Worm (Caenorhabditis elegans): ENCODE data around the gene dpy-4.
A peak's percentile ranks its signal among the peaks of the same experiment; 100 is the strongest.
"Not testable (repeated sequence)": the region's sequence is repeated elsewhere in the genome, so short reads cannot be mapped to it uniquely, and the experiment has no call there.

The dpy-4 gene

ce11 chrIV:15006494-15006893 lies 19.9 kb upstream of the dpy-4 start, which contains the start of gene Y41E3.6:
Gene Y41E3.6, plus strand, starts transcription at chrIV:15006794.
- not testable (repeated sequence) for TF ChIP-seq him-1, W03F9.2, dao-5 (tag; optimal IDR thresholded peaks at IDR 0.05)

ce11 chrIV:14985859-14986258 lies 725 bp downstream of the dpy-4 start:
- TF ChIP-seq dao-5 (tag; optimal IDR thresholded peaks at IDR 0.05) (no peak), him-1 (tag; optimal IDR thresholded peaks at IDR 0.05) (no peak), W03F9.2 (tag; optimal IDR thresholded peaks at IDR 0.05) (no peak)

ce11 chrIV:14985019-14985418 lies 1.6 kb downstream of the dpy-4 start:
- TF ChIP-seq him-1 (tag; optimal IDR thresholded peaks at IDR 0.05): no peak
- no peak for TF ChIP-seq W03F9.2 (tag; optimal IDR thresholded peaks at IDR 0.05)
- TF ChIP-seq dao-5 (tag; optimal IDR thresholded peaks at IDR 0.05): no peak

ce11 chrIV:14981311-14981710 lies 5.3 kb downstream of the dpy-4 start, which contains the start of gene atln-2:
Gene atln-2, plus strand, starts transcription at chrIV:14981611.
- TF ChIP-seq him-1 (tag; optimal IDR thresholded peaks at IDR 0.05) (no peak), W03F9.2 (tag; optimal IDR thresholded peaks at IDR 0.05) (no peak), dao-5 (tag; optimal IDR thresholded peaks at IDR 0.05) (no peak)

ce11 chrIV:14978204-14978603 lies 8.4 kb downstream of the dpy-4 start:
- TF ChIP-seq him-1 (tag; optimal IDR thresholded peaks at IDR 0.05): no peak
- no peak for TF ChIP-seq dao-5 (tag; optimal IDR thresholded peaks at IDR 0.05)
- TF ChIP-seq W03F9.2 (tag; optimal IDR thresholded peaks at IDR 0.05): no peak

- no peak for TF ChIP-seq dao-5 (tag; optimal IDR thresholded peaks at IDR 0.05)
- TF ChIP-seq him-1 (tag; optimal IDR thresholded peaks at IDR 0.05): no peak
- TF ChIP-seq W03F9.2 (tag; optimal IDR thresholded peaks at IDR 0.05): no peak
Observed at ce11 chrIV:14960061-14960460, 26.5 kb downstream of the dpy-4 start.

- TF ChIP-seq dao-5 (tag; optimal IDR thresholded peaks at IDR 0.05) (no peak), W03F9.2 (tag; optimal IDR thresholded peaks at IDR 0.05) (peak; percentile 87)
Observed at ce11 chrIV:14959375-14959774, 27.2 kb downstream of the dpy-4 start.

- TF ChIP-seq dao-5 (tag; optimal IDR thresholded peaks at IDR 0.05) (no peak), W03F9.2 (tag; optimal IDR thresholded peaks at IDR 0.05) (no peak), him-1 (tag; optimal IDR thresholded peaks at IDR 0.05) (no peak)
Observed at ce11 chrIV:14958551-14958950, 28.0 kb downstream of the dpy-4 start, which contains the start of gene Y41E3.1. Gene Y41E3.1, minus strand, starts transcription at chrIV:14958874.

ce11 chrIV:14956693-14957281 lies 29.8 kb downstream of the dpy-4 start:
- TF ChIP-seq W03F9.2 (tag; optimal IDR thresholded peaks at IDR 0.05): no peak
- TF ChIP-seq him-1 (tag; optimal IDR thresholded peaks at IDR 0.05): no peak
- TF ChIP-seq dao-5 (tag; optimal IDR thresholded peaks at IDR 0.05): no peak

- TF ChIP-seq him-1 (tag; optimal IDR thresholded peaks at IDR 0.05): no peak
- no peak for TF ChIP-seq dao-5 (tag; optimal IDR thresholded peaks at IDR 0.05)
- TF ChIP-seq W03F9.2 (tag; optimal IDR thresholded peaks at IDR 0.05): no peak
Observed at ce11 chrIV:14954842-14955241, 31.7 kb downstream of the dpy-4 start.

ce11 chrIV:14953802-14954201 lies 32.8 kb downstream of the dpy-4 start:
- TF ChIP-seq W03F9.2 (tag; optimal IDR thresholded peaks at IDR 0.05): no peak
- no peak for TF ChIP-seq him-1 (tag; optimal IDR thresholded peaks at IDR 0.05)
- TF ChIP-seq dao-5 (tag; optimal IDR thresholded peaks at IDR 0.05): no peak

ce11 chrIV:14950468-14950867 lies 36.1 kb downstream of the dpy-4 start, which contains the start of gene Y41E3.22:
Gene Y41E3.22, plus strand, starts transcription at chrIV:14950710.
- no peak for TF ChIP-seq W03F9.2 (tag; optimal IDR thresholded peaks at IDR 0.05)

- TF ChIP-seq W03F9.2 (tag; optimal IDR thresholded peaks at IDR 0.05) (no peak), dao-5 (tag; optimal IDR thresholded peaks at IDR 0.05) (no peak), him-1 (tag; optimal IDR thresholded peaks at IDR 0.05) (no peak)
Observed at ce11 chrIV:14949048-14949447, 37.5 kb downstream of the dpy-4 start.

ce11 chrIV:14944234-14944633 lies 42.4 kb downstream of the dpy-4 start, which contains the start of gene Y57G11C.48:
Gene Y57G11C.48, minus strand, starts transcription at chrIV:14944334.
- TF ChIP-seq W03F9.2 (tag; optimal IDR thresholded peaks at IDR 0.05): no peak
- no peak for TF ChIP-seq dao-5 (tag; optimal IDR thresholded peaks at IDR 0.05)
- no peak for TF ChIP-seq him-1 (tag; optimal IDR thresholded peaks at IDR 0.05)

ce11 chrIV:14938596-14938995 lies 48.0 kb downstream of the dpy-4 start, which contains the start of gene Y57G11C.30:
Gene Y57G11C.30, plus strand, starts transcription at chrIV:14938896.
- TF ChIP-seq him-1, dao-5, W03F9.2 (tag; optimal IDR thresholded peaks at IDR 0.05): not testable (repeated sequence)
